Fruit fly (Drosophila melanogaster) whole organism, embryonic: ENCODE results near the gene amos.

Source experiments
- Ada2b ChIP-seq: fragments of 200-800 bp; sonication (Bioruptor generic); IDR thresholded peaks from 2 replicates; pipeline ENCODE4 v1.3.6; 2022; ENCODE audit warnings: missing biosample characterization, missing genetic modification characterization
- CG11456 ChIP-seq: fragments of 200-800 bp; sonication (Bioruptor generic); IDR thresholded peaks from 3 replicates; pipeline ENCODE4 v1.3.6; 2022; ENCODE audit warnings: missing biosample characterization, missing genetic modification characterization
- CG11560 ChIP-seq: fragments of 200-800 bp; sonication (Bioruptor generic); IDR thresholded peaks from 3 replicates; pipeline ENCODE4 v1.3.6; 2022; ENCODE audit warnings: missing biosample characterization, missing genetic modification characterization
- CG12104 ChIP-seq: fragments of 200-800 bp; sonication (Bioruptor generic); optimal IDR thresholded peaks from 3 replicates; lab custom pipeline; 2016; ENCODE audit warnings: missing biosample characterization, missing genetic modification characterization
- CG12219 ChIP-seq: fragments of 200-800 bp; sonication (Bioruptor generic); optimal IDR thresholded peaks from 3 replicates; lab custom pipeline; 2018; ENCODE audit warnings: missing biosample characterization, mild to moderate bottlenecking, missing genetic modification characterization
- CG13296 ChIP-seq: fragments of 200-800 bp; sonication (Bioruptor generic); optimal IDR thresholded peaks from 3 replicates; lab custom pipeline; 2018; ENCODE audit warnings: missing biosample characterization, mild to moderate bottlenecking, missing genetic modification characterization
- CG14441 ChIP-seq: fragments of 200-800 bp; sonication (Bioruptor generic); IDR thresholded peaks from 2 replicates; pipeline ENCODE4 v1.3.6; 2022; ENCODE audit warnings: missing biosample characterization, missing genetic modification characterization
- CG17361 ChIP-seq: fragments of 200-800 bp; sonication (Bioruptor generic); IDR thresholded peaks from 3 replicates; pipeline ENCODE4 v1.3.6; 2022; ENCODE audit warnings: missing biosample characterization, missing genetic modification characterization
- CG17912 ChIP-seq: fragments of 200-800 bp; sonication (Bioruptor generic); optimal IDR thresholded peaks from 2 replicates; lab custom pipeline; 2018; ENCODE audit warnings: missing biosample characterization, mild to moderate bottlenecking, missing genetic modification characterization
- CG2712 ChIP-seq: fragments of 200-800 bp; optimal IDR thresholded peaks from 3 replicates; lab custom pipeline; 2019; ENCODE audit warnings: missing biosample characterization, mild to moderate bottlenecking, missing genetic modification characterization, moderate library complexity
- CG32767 ChIP-seq: fragments of 200-800 bp; sonication (Bioruptor generic); IDR thresholded peaks from 2 replicates; pipeline ENCODE4 v1.3.6; 2022; ENCODE audit warnings: missing biosample characterization, missing genetic modification characterization
- CG5180 ChIP-seq: fragments of 200-800 bp; sonication (Bioruptor generic); optimal IDR thresholded peaks from 3 replicates; lab custom pipeline; 2017; ENCODE audit warnings: missing biosample characterization, missing genetic modification characterization, mild to moderate bottlenecking, moderate library complexity, missing genetic modification reagents
- CG7987 ChIP-seq: fragments of 200-800 bp; sonication (Bioruptor generic); optimal IDR thresholded peaks from 2 replicates; lab custom pipeline; 2018; ENCODE audit warnings: missing biosample characterization, mild to moderate bottlenecking, missing genetic modification characterization, moderate library complexity
- CrebB ChIP-seq: fragments of 200-800 bp; sonication (Bioruptor generic); optimal IDR thresholded peaks from 3 replicates; lab custom pipeline; 2018; ENCODE audit warnings: missing biosample characterization, mild to moderate bottlenecking, missing genetic modification characterization
- E2f2 ChIP-seq: fragments of 200-800 bp; sonication (Bioruptor generic); IDR thresholded peaks from 2 replicates; pipeline ENCODE4 v1.3.6; 2022; ENCODE audit warnings: missing biosample characterization, missing genetic modification characterization
- Fer1 ChIP-seq: fragments of 200-800 bp; sonication (Bioruptor generic); optimal IDR thresholded peaks from 2 replicates; lab custom pipeline; 2017; ENCODE audit warnings: missing biosample characterization, mild to moderate bottlenecking, missing genetic modification characterization
- Gug ChIP-seq: fragments of 200-800 bp; sonication (Bioruptor generic); IDR thresholded peaks from 4 replicates; pipeline ENCODE4 v1.3.6; 2022; ENCODE audit warnings: missing biosample characterization, missing genetic modification characterization
- HHEX ChIP-seq: fragments of 200-800 bp; sonication (Bioruptor generic); optimal IDR thresholded peaks from 3 replicates; lab custom pipeline; 2017; ENCODE audit warnings: missing biosample characterization, mild to moderate bottlenecking, missing genetic modification characterization, missing genetic modification reagents
- Hmr ChIP-seq: fragments of 200-800 bp; sonication (Bioruptor generic); optimal IDR thresholded peaks from 3 replicates; lab custom pipeline; 2017; ENCODE audit warnings: mild to moderate bottlenecking, missing biosample characterization, missing genetic modification reagents, missing genetic modification characterization
- Hr3 ChIP-seq: fragments of 200-800 bp; sonication (Bioruptor generic); optimal IDR thresholded peaks from 3 replicates; lab custom pipeline; 2016; ENCODE audit warnings: missing biosample characterization, missing genetic modification characterization
- Mes4 ChIP-seq: fragments of 200-800 bp; sonication (Bioruptor generic); optimal IDR thresholded peaks from 2 replicates; lab custom pipeline; 2016; ENCODE audit warnings: missing biosample characterization, missing genetic modification characterization
- NC2α ChIP-seq: fragments of 200-800 bp; sonication (Bioruptor generic); optimal IDR thresholded peaks from 2 replicates; lab custom pipeline; 2016; ENCODE audit warnings: missing biosample characterization, missing genetic modification characterization
- Rfx ChIP-seq: fragments of 200-800 bp; sonication (Bioruptor generic); IDR thresholded peaks from 2 replicates; pipeline ENCODE4 v1.3.6; 2022; ENCODE audit warnings: missing biosample characterization, missing genetic modification characterization
- Sox102F ChIP-seq: fragments of 200-800 bp; sonication (Bioruptor generic); optimal IDR thresholded peaks from 2 replicates; lab custom pipeline; 2018; ENCODE audit warnings: missing biosample characterization, mild to moderate bottlenecking, missing genetic modification characterization, moderate library complexity
- Spps ChIP-seq: fragments of 200-800 bp; sonication (Bioruptor generic); optimal IDR thresholded peaks from 2 replicates; lab custom pipeline; 2018; ENCODE audit warnings: missing biosample characterization, mild to moderate bottlenecking, missing genetic modification characterization
- Tbp ChIP-seq: fragments of >200 bp; optimal IDR thresholded peaks from 2 replicates; lab custom pipeline; 2018; ENCODE audit warnings: missing biosample characterization, missing genetic modification characterization
- ap ChIP-seq: fragments of 200-800 bp; sonication (Bioruptor generic); IDR thresholded peaks from 2 replicates; pipeline ENCODE4 v1.3.6; 2022; ENCODE audit warnings: missing biosample characterization, missing genetic modification characterization
- bigmax ChIP-seq: fragments of 200-800 bp; sonication (Bioruptor generic); optimal IDR thresholded peaks from 2 replicates; lab custom pipeline; 2018; ENCODE audit warnings: missing biosample characterization, mild to moderate bottlenecking, missing genetic modification characterization
- cad ChIP-seq: fragments of >200 bp; optimal IDR thresholded peaks from 2 replicates; lab custom pipeline; 2017; ENCODE audit warnings: missing biosample characterization, missing genetic modification characterization
- chinmo ChIP-seq: fragments of 200-800 bp; sonication (Bioruptor generic); IDR thresholded peaks from 4 replicates; pipeline ENCODE4 v1.3.6; 2022; ENCODE audit warnings: missing biosample characterization, missing genetic modification characterization; ENCODE audit not compliant: partially characterized antibody
- corto ChIP-seq: fragments of 200-800 bp; sonication (Bioruptor generic); optimal IDR thresholded peaks from 2 replicates; lab custom pipeline; 2016; ENCODE audit warnings: missing biosample characterization, mild to moderate bottlenecking, missing genetic modification characterization, moderate library complexity
- croc ChIP-seq: fragments of 200-800 bp; sonication (Bioruptor generic); conservative IDR thresholded peaks from 3 replicates; pipeline ENCODE4 v1.3.6; 2022; ENCODE audit warnings: missing biosample characterization, missing genetic modification characterization
- danr ChIP-seq: fragments of 200-800 bp; sonication (Bioruptor generic); IDR thresholded peaks from 2 replicates; pipeline ENCODE4 v1.3.6; 2022; ENCODE audit warnings: missing biosample characterization, missing genetic modification characterization
- dmrt99B ChIP-seq: fragments of 200-800 bp; sonication (Bioruptor generic); optimal IDR thresholded peaks from 2 replicates; lab custom pipeline; 2018; ENCODE audit warnings: missing biosample characterization, mild to moderate bottlenecking, missing genetic modification characterization, moderate library complexity
- emc ChIP-seq: fragments of 200-800 bp; sonication (Bioruptor generic); optimal IDR thresholded peaks from 2 replicates; lab custom pipeline; 2016; ENCODE audit warnings: missing biosample characterization, missing genetic modification characterization
- fd64A ChIP-seq: fragments of 200-800 bp; sonication (Bioruptor generic); optimal IDR thresholded peaks from 3 replicates; lab custom pipeline; 2018; ENCODE audit warnings: missing biosample characterization, mild to moderate bottlenecking, missing genetic modification characterization
- hbn ChIP-seq: fragments of 200-800 bp; sonication (Bioruptor generic); IDR thresholded peaks from 2 replicates; pipeline ENCODE4 v1.3.6; 2022; ENCODE audit warnings: missing biosample characterization, missing genetic modification characterization; ENCODE audit not compliant: partially characterized antibody
- hkb ChIP-seq, 2 experiments: fragments of 200-800 bp in 1 of 2; fragments of >200 bp in 1 of 2; sonication (Bioruptor generic) in 1 of 2; IDR thresholded peaks in 1 of 2; optimal IDR thresholded peaks in 1 of 2; 2 replicates each; pipeline versions ENCODE4 v1.3.6 to Lab custom; 2017 to 2022; ENCODE audit warnings: missing biosample characterization in 1 of 2, missing genetic modification characterization in 1 of 2
- hth ChIP-seq: fragments of >200 bp; optimal IDR thresholded peaks from 2 replicates; lab custom pipeline; 2017; ENCODE audit warnings: inconsistent platforms
- inv ChIP-seq: fragments of 200-800 bp; sonication (Bioruptor generic); IDR thresholded peaks from 2 replicates; pipeline ENCODE4 v1.3.6; 2022; ENCODE audit warnings: missing biosample characterization, missing genetic modification characterization; ENCODE audit not compliant: partially characterized antibody
- lilli ChIP-seq: fragments of 200-800 bp; sonication (Bioruptor generic); optimal IDR thresholded peaks from 3 replicates; lab custom pipeline; 2016; ENCODE audit warnings: missing biosample characterization, missing genetic modification characterization
- onecut ChIP-seq: fragments of 200-800 bp; sonication (Bioruptor generic); IDR thresholded peaks from 2 replicates; pipeline ENCODE4 v1.3.6; 2022; ENCODE audit warnings: missing biosample characterization, missing genetic modification characterization
- org-1 ChIP-seq: fragments of 200-800 bp; sonication (Bioruptor generic); optimal IDR thresholded peaks from 2 replicates; lab custom pipeline; 2017; ENCODE audit warnings: missing biosample characterization, missing genetic modification characterization
- row ChIP-seq: fragments of 200-800 bp; sonication (Bioruptor generic); IDR thresholded peaks from 3 replicates; pipeline ENCODE4 v1.3.6; 2022; ENCODE audit warnings: missing biosample characterization, missing genetic modification characterization
- seq ChIP-seq: fragments of 200-800 bp; sonication (Bioruptor generic); IDR thresholded peaks from 2 replicates; pipeline ENCODE4 v1.3.6; 2022; ENCODE audit warnings: missing biosample characterization, missing genetic modification characterization
- slbo ChIP-seq: fragments of 200-800 bp; sonication (Bioruptor generic); IDR thresholded peaks from 2 replicates; pipeline ENCODE4 v1.3.6; 2022; ENCODE audit warnings: missing biosample characterization, missing genetic modification characterization
- so ChIP-seq: fragments of 200-800 bp; sonication (Bioruptor generic); IDR thresholded peaks from 3 replicates; pipeline ENCODE4 v1.3.6; 2022; ENCODE audit warnings: missing biosample characterization, missing genetic modification characterization
- sqz ChIP-seq: fragments of 200-800 bp; sonication (Bioruptor generic); optimal IDR thresholded peaks from 3 replicates; lab custom pipeline; 2018; ENCODE audit warnings: missing biosample characterization, mild to moderate bottlenecking, missing genetic modification characterization
- toy ChIP-seq: fragments of 200-800 bp; sonication (Bioruptor generic); IDR thresholded peaks from 2 replicates; pipeline ENCODE4 v1.3.6; 2022; ENCODE audit warnings: missing biosample characterization, missing genetic modification characterization
- vfl ChIP-seq: fragments of 200-800 bp; sonication (Bioruptor generic); optimal IDR thresholded peaks from 2 replicates; lab custom pipeline; 2016; ENCODE audit warnings: missing biosample characterization, missing genetic modification characterization
- wek ChIP-seq: fragments of 200-800 bp; sonication (Bioruptor generic); optimal IDR thresholded peaks from 3 replicates; lab custom pipeline; 2018; ENCODE audit warnings: missing biosample characterization, mild to moderate bottlenecking, missing genetic modification characterization, moderate library complexity

amos gene

dm6 chr2L:18617003-18617402, 20.3 kb upstream of the amos start, which contains the start of gene MESR3 (continued):
- TF ChIP-seq hkb (optimal IDR thresholded peaks at IDR 0.05; lab: Kevin White, UChicago) = no peak
- peak; percentile 88 for TF ChIP-seq hkb (GFP tag; IDR thresholded peaks at IDR 0.05; lab: Robert Waterston, UW)
- TF ChIP-seq CG32767 (GFP tag; lab: Robert Waterston, UW) = peak; percentile 46; the same call in 1 of the 2 replicates
- peak; percentile 55; the same call in 1 of the 2 replicates for TF ChIP-seq E2f2 (GFP tag; lab: Robert Waterston, UW)
- TF ChIP-seq CG13296 (GFP tag; lab: Kevin White, UChicago) = peak; percentile 84
- no peak; the same call in 1 of the 3 replicates for TF ChIP-seq croc (GFP tag; lab: Robert Waterston, UW)
- peak; percentile 2 for TF ChIP-seq org-1 (GFP tag; lab: Kevin White, UChicago)
- peak; percentile 47 for TF ChIP-seq Ada2b (GFP tag; lab: Robert Waterston, UW)
- peak; percentile 91 for TF ChIP-seq CG2712 (tag; lab: Kevin White, UChicago)
- no peak for TF ChIP-seq inv
- TF ChIP-seq ap (GFP tag; lab: Robert Waterston, UW) = 0 out of 2 replicates have a peak, but pooled peaks have one; percentile 22
- peak; percentile 61 for TF ChIP-seq CG5180 (GFP tag; lab: Kevin White, UChicago)
- peak; percentile 24 for TF ChIP-seq fd64A (GFP tag; lab: Kevin White, UChicago)
- TF ChIP-seq CG12104 (GFP tag; lab: Kevin White, UChicago) = peak; percentile 19
- peak; percentile 44 for TF ChIP-seq HHEX (GFP tag; lab: Kevin White, UChicago)
- no peak for TF ChIP-seq NC2α
- TF ChIP-seq CG12219 (GFP tag; lab: Kevin White, UChicago) = no peak
- TF ChIP-seq lilli = peak; percentile 55
- no peak for TF ChIP-seq dmrt99B
- TF ChIP-seq toy (GFP tag; lab: Robert Waterston, UW) = no peak
- peak; percentile 50 for TF ChIP-seq Rfx (GFP tag; lab: Robert Waterston, UW)
- no peak for TF ChIP-seq danr (GFP tag; lab: Robert Waterston, UW)
- no peak for TF ChIP-seq cad (GFP tag; lab: Kevin White, UChicago)
- peak; percentile 17; the same call in 1 of the 4 replicates for TF ChIP-seq Gug (GFP tag; lab: Robert Waterston, UW)
- TF ChIP-seq slbo (GFP tag; lab: Robert Waterston, UW) = peak; percentile 69
- peak; percentile 31 for TF ChIP-seq Hr3 (GFP tag; lab: Kevin White, UChicago)
- TF ChIP-seq CrebB (tag; lab: Kevin White, UChicago) = no peak
- TF ChIP-seq Hmr = peak; percentile 55
- no peak for TF ChIP-seq emc (GFP tag; lab: Kevin White, UChicago)
- TF ChIP-seq CG14441 (GFP tag; lab: Robert Waterston, UW) = peak; percentile 71
- TF ChIP-seq CG7987 = peak; percentile 73
- TF ChIP-seq Mes4 (GFP tag; lab: Kevin White, UChicago) = no peak
- TF ChIP-seq corto (GFP tag; lab: Kevin White, UChicago) = no peak
- TF ChIP-seq Sox102F (GFP tag; lab: Kevin White, UChicago) = peak; percentile 16
- peak; percentile 85 for TF ChIP-seq Fer1 (GFP tag; lab: Kevin White, UChicago)
- TF ChIP-seq seq (GFP tag; lab: Robert Waterston, UW) = peak; percentile 18; the same call in 1 of the 2 replicates
- TF ChIP-seq hth (lab: Kevin White, UChicago) = no peak
- peak; percentile 64; the same call in 2 of the 3 replicates for TF ChIP-seq row (GFP tag; lab: Robert Waterston, UW)
- TF ChIP-seq sqz (GFP tag; lab: Kevin White, UChicago) = no peak
- no peak for TF ChIP-seq hbn
- peak; percentile 88 for TF ChIP-seq CG17361 (GFP tag; lab: Robert Waterston, UW)
- TF ChIP-seq chinmo (GFP tag; lab: Robert Waterston, UW) = peak; percentile 80; the same call in 2 of the 4 replicates
- TF ChIP-seq so (GFP tag; lab: Robert Waterston, UW) = peak; percentile 68
- no peak for TF ChIP-seq Tbp (GFP tag; lab: Kevin White, UChicago)
- TF ChIP-seq CG11456 (GFP tag; lab: Robert Waterston, UW) = no peak
- peak; percentile 31 for TF ChIP-seq bigmax (GFP tag; lab: Kevin White, UChicago)
- peak; percentile 33 for TF ChIP-seq Spps (tag; lab: Kevin White, UChicago)
- TF ChIP-seq onecut = peak; percentile 76
- no peak for TF ChIP-seq CG17912
- peak; percentile 17 for TF ChIP-seq wek
- TF ChIP-seq vfl = no peak
- TF ChIP-seq CG11560 (tag; lab: Robert Waterston, UW) = no peak
